Worm (Caenorhabditis elegans) whole organism, midembryonic: Measurements from ENCODE around the gene gtf-2F2.

Experiments
- T22C8.4 ChIP-seq: fragments of 200-800 bp; sonication (Bioruptor generic); IDR thresholded peaks from 2 replicates; pipeline ENCODE4 v1.3.6; 2022; ENCODE audit warnings: missing genetic modification characterization, missing compliant biosample characterization
- cog-1 ChIP-seq: sonication (generic microtip); optimal IDR thresholded peaks from 2 replicates; lab custom pipeline; 2016; ENCODE audit warnings: missing genetic modification characterization, missing compliant biosample characterization
- flt-1 ChIP-seq: fragments of 200-800 bp; sonication (Bioruptor generic); IDR thresholded peaks from 2 replicates; pipeline ENCODE4 v1.3.6; 2022; ENCODE audit warnings: missing genetic modification characterization, missing compliant biosample characterization
- klf-2 ChIP-seq: fragments of 200-800 bp; sonication (Bioruptor generic); conservative IDR thresholded peaks from 2 replicates; pipeline ENCODE4 v1.3.6; 2022; ENCODE audit warnings: missing genetic modification reagents, missing genetic modification characterization, missing compliant biosample characterization
- med-1 ChIP-seq: sonication (generic microtip); optimal IDR thresholded peaks from 2 replicates; lab custom pipeline; 2017; ENCODE audit warnings: missing genetic modification characterization, mild to moderate bottlenecking, missing compliant biosample characterization, antibody characterized with exemption, missing genetic modification reagents; ENCODE audit not compliant: insufficient read depth
- ref-1 ChIP-seq: fragments of 200-800 bp; sonication (Bioruptor generic); conservative IDR thresholded peaks from 2 replicates; pipeline ENCODE4 v1.3.6; 2022; ENCODE audit warnings: missing genetic modification reagents, missing genetic modification characterization, missing compliant biosample characterization
- tab-1 ChIP-seq: fragments of 200-800 bp; sonication (Bioruptor generic); IDR thresholded peaks from 2 replicates; pipeline ENCODE4 v1.3.6; 2022; ENCODE audit warnings: missing genetic modification characterization, missing compliant biosample characterization
- ztf-23 ChIP-seq: fragments of 200-800 bp; sonication (Bioruptor generic); IDR thresholded peaks from 2 replicates; pipeline ENCODE4 v1.3.6; 2022; ENCODE audit warnings: missing genetic modification reagents, missing genetic modification characterization, missing compliant biosample characterization
- ztf-29 ChIP-seq: fragments of 200-800 bp; sonication (Bioruptor generic); IDR thresholded peaks from 2 replicates; pipeline ENCODE4 v1.3.6; 2022; ENCODE audit warnings: missing genetic modification reagents, missing genetic modification characterization, missing compliant biosample characterization

The gtf-2F2 gene

DNA sequence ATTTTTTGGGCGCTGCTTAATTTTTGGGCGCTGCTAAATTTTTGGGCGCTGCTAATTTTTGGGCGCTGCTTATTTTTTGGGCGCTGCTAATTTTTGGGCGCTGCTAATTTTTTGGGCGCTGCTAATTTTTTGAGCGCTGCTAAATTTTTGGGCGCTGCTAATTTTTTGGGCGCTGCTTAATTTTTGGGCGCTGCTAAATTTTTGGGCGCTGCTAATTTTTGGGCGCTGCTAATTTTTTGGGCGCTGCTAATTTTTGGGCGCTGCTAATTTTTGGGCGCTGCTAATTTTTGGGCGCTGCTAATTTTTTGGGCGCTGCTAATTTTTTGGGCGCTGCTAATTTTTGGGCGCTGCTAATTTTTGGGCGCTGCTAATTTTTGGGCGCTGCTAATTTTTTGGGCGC is 13.6 kb upstream of the gtf-2F2 start:
- TF ChIP-seq tab-1 = peak; percentile 60; the same call in 1 of the 2 replicates
- TF ChIP-seq flt-1 (GFP tag; lab: Robert Waterston, UW) = 0 out of 2 replicates have a peak, but pooled peaks have one; percentile 15

DNA sequence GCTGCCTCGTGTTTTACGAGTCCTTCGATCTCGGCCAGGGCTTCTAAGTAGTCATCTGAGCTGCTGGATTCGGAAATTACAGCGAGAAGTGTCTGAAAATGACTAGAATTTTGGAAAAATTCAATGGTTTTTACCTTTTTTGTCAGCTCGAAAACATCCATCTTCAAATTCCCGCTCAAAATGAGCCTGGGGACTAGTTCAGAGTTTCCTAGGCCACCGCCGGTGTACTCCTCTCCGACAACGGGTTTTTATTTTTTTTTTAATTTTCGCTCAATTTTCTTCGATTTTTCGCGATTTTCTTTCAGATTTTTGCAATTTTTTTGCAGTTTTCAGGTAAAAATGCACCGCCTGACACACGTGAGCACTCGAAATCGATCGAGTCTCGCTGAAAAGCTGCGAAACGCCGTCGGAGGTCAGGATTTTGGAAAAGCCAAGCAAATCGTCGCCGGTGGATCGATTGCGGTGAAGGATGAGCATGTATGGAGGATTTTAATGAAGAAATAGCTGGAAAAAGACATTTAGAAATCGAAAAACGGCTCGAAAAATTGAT is 12.7 kb upstream of the gtf-2F2 start, which contains the start of the genes mrps-35 and sws-1:
Gene mrps-35, plus strand, starts transcription at position 327 of the 550 bp plus-strand sequence.
Gene sws-1, minus strand, starts transcription at position 500 of the 550 bp plus-strand sequence.
- TF ChIP-seq T22C8.4 (GFP tag; lab: Robert Waterston, UW) (peak; percentile 30; the same call in 1 of the 2 replicates), flt-1 (GFP tag; lab: Robert Waterston, UW) (peak; percentile 57; the same call in 1 of the 2 replicates), ztf-29 (GFP tag; lab: Robert Waterston, UW) (0 out of 2 replicates have a peak, but pooled peaks have one; percentile 24), klf-2 (GFP tag; lab: Robert Waterston, UW) (0 out of 2 replicates have a peak, but pooled peaks have one; percentile 49), med-1 (GFP tag; lab: Kevin White, UChicago) (no peak), ztf-23 (0 out of 2 replicates have a peak, but pooled peaks have one; percentile 34), ref-1 (GFP tag; lab: Robert Waterston, UW) (no peak), tab-1 (no peak)

DNA sequence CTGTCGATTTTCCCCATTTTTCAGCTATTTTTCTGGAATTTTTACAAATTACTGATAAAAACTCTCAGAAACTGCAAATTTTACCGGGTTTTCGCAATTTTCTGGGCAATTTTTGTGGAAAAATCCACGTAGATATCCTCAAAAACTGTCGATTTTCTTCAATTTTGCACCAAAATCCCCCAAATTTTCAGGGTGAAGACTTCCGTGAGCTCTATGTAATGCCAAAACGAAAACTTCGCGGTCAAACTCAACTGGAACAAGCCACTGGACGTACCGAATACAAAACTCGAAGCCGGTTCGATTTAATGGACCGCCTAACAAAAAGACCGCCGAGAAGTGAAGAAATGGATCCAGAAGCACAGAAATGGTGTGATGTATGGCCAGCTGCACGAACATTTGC is 12.0 kb upstream of the gtf-2F2 start:
- TF ChIP-seq flt-1 (GFP tag; lab: Robert Waterston, UW) (no peak), T22C8.4 (GFP tag; lab: Robert Waterston, UW) (no peak), cog-1 (tag; lab: Kevin White, UChicago) (no peak)

DNA sequence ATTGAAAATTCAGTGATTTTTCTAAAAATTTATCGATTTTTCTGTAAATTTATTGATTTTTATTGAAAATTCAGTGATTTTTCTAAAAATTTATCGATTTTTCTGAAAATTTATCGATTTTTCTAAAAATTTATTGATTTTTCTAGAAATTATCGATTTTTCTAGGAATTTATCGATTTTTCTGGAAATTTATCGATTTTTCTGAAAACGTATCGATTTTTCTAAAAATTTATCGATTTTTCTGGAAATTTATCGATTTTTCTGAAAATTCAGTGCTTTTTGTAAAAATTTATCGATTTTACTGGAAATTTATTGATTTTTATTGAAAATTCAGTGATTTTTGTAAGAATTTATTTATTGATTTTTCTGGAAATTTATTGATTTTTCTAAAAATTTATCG is 9.1 kb upstream of the gtf-2F2 start:
- peak; percentile 19 for TF ChIP-seq T22C8.4 (GFP tag; lab: Robert Waterston, UW)

DNA sequence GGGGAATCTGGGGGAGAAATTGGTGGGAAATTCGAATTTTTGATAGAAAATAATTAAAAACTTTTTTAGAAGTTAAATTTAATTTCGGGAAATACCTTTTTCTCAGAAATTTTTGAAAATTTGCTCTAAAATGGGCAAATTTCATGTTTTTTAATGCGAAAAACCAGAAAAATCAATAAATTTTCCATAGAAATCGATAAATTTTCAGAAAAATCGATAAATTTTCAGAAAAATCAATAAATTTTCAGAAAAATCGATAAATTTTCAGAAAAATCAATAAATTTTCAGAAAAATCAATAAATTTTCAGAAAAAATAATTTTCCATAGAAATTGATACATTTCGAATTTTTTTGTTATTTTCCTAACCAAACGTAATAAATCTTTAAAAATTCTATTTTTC is 7.6 kb upstream of the gtf-2F2 start:
- TF ChIP-seq ztf-29 (GFP tag; lab: Robert Waterston, UW) (no peak), T22C8.4 (GFP tag; lab: Robert Waterston, UW) (peak; percentile 75), med-1 (GFP tag; lab: Kevin White, UChicago) (no peak)

DNA sequence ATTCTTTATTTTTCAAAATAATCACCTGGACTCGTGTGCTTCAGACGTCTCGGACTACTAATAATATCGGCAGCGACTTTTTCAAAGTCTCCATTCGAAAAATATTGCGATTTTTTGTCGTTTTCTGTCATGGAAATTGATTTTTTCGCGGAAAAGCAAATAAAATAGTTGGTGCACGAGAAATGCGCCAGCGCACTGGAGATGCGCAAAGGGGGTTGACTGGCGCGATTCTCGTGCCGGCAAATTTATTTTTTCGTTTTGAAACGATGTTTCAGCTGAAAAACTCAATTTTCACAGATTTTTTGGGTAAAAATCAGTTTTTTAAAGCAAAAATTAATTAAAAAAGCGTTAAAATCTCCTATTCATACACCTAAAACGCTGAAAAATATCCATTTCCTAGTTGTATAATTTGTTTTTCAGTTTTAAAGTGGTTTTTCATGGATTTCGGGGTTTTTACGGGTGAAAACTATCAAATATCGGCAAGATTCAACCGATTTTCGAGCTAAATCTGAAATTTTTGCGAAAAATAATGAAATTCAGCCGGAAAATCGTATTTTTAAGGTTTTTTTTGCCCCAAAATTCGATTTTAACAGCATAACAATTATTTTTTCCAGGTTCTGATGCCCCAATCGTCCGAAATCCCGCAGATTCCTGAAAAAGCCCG is 3.4 kb upstream of the gtf-2F2 start, which contains the start of the genes reps-1 and Y39B6A.37:
Gene reps-1, minus strand, starts transcription at position 263 of the 664 bp plus-strand sequence.
Gene Y39B6A.37, plus strand, starts transcription at position 614 of the 664 bp plus-strand sequence.
- TF ChIP-seq ztf-29 (GFP tag; lab: Robert Waterston, UW) (no peak), klf-2 (GFP tag; lab: Robert Waterston, UW) (no peak), ref-1 (GFP tag; lab: Robert Waterston, UW) (no peak), T22C8.4 (GFP tag; lab: Robert Waterston, UW) (no peak), tab-1 (no peak), flt-1 (GFP tag; lab: Robert Waterston, UW) (no peak), med-1 (GFP tag; lab: Kevin White, UChicago) (no peak), ztf-23 (no peak), cog-1 (tag; lab: Kevin White, UChicago) (no peak)

DNA sequence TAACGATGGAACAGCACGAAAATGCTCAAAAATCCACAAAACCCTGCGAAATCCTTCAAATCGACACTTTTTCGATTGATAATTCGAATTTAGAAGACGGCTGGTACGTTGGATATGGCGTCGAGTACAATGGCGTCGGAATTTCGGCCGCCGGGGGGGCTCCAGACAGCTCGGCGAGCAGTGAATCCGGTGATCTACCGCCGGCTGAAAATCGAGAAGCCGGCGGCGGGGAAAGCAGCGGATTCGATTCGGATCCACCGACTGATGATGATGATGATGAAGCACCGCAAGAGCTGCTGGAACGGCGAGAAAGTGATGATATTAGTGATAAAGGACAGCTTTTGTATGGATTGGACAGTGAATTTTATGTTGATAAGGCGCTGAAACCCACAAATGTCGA is 2.8 kb upstream of the gtf-2F2 start:
- TF ChIP-seq ztf-29 (GFP tag; lab: Robert Waterston, UW) = no peak
- no peak for TF ChIP-seq tab-1
- no peak for TF ChIP-seq cog-1 (tag; lab: Kevin White, UChicago)
- TF ChIP-seq ztf-23 = no peak
- TF ChIP-seq klf-2 (GFP tag; lab: Robert Waterston, UW) = no peak
- no peak for TF ChIP-seq med-1 (GFP tag; lab: Kevin White, UChicago)
- no peak for TF ChIP-seq ref-1 (GFP tag; lab: Robert Waterston, UW)

DNA sequence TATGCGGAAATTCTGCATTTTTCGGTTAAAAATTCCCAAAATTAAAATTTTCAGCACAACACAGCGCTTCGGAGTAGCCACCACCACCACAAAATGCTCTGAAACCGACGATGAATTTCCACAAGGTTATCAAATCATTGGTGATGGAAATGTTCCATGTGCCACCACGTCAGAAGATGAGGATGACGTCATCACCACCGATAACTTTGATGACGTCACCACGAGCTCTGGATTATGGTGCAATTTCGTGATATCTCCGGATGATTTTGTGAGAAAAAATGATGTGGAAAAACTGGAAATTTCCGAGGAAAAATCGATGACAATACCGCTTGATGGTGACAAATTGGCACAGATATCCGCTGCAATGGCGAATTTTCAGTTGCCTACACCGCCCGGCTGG is 723 bp upstream of the gtf-2F2 start:
- TF ChIP-seq ref-1 (GFP tag; lab: Robert Waterston, UW) (no peak), ztf-23 (no peak), flt-1 (GFP tag; lab: Robert Waterston, UW) (no peak), T22C8.4 (GFP tag; lab: Robert Waterston, UW) (no peak), klf-2 (GFP tag; lab: Robert Waterston, UW) (no peak)

DNA sequence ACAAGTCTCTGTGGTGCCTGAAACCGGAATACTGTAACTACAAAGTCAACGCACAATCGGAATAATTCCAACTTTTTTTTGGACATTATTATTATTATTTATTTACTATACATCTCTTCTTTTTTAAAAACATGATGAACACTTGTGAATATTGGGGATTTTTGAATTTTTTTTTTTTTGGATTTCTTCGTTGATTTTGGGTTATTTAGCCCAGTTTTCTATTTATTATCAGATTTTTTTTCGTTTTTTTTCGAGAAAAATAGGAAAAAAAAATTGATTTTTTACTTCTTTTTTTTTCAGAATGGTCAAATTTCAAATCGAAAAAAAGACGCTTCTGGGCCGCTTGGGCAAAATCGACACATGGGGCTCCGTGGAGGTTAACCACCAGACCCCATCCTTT is 4.3 kb downstream of the gtf-2F2 start, which contains the start of gene tgt-2:
Gene tgt-2, plus strand, starts transcription at position 301 of the 400 bp plus-strand sequence.
- TF ChIP-seq tab-1 = no peak
- no peak for TF ChIP-seq cog-1 (tag; lab: Kevin White, UChicago)

DNA sequence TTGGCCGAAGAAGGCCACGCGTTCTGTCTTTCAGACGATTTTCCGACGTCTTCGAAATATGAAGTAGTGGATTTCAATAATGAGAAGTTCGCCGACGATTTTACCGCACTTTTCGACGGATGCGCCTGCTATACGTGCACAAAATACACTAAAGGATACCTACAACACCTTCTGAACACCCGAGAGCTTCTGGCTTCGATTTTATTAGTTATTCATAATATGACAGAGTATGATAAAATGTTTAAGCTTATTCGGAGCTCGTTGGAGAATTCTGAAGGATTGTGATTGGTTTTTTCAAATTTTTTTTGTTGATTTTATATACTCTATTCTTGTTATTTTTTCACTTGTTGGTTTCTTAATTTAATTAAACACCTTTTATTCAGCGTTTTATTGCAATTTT is 6.8 kb downstream of the gtf-2F2 start:
- TF ChIP-seq ref-1 (GFP tag; lab: Robert Waterston, UW) (no peak), klf-2 (GFP tag; lab: Robert Waterston, UW) (no peak), T22C8.4 (GFP tag; lab: Robert Waterston, UW) (no peak), med-1 (GFP tag; lab: Kevin White, UChicago) (no peak), cog-1 (tag; lab: Kevin White, UChicago) (no peak), ztf-23 (no peak), ztf-29 (GFP tag; lab: Robert Waterston, UW) (no peak), flt-1 (GFP tag; lab: Robert Waterston, UW) (no peak), tab-1 (no peak)
